Worm (Caenorhabditis elegans) whole organism, L3 larva: ENCODE measurements around the gene snb-2.
A peak's percentile ranks its signal among the peaks of the same experiment; 100 is the strongest.

Experiments used
- R02D3.7 ChIP-seq: fragments of 150-350 bp; optimal IDR thresholded peaks from 2 replicates; lab custom pipeline; 2014; ENCODE audit warnings: missing biosample characterization, missing genetic modification characterization
- ama-1 ChIP-seq: fragments of 150-350 bp; optimal IDR thresholded peaks from 2 replicates; lab custom pipeline; 2018
- ceh-16 ChIP-seq: sonication (generic microtip); optimal IDR thresholded peaks from 2 replicates; lab custom pipeline; 2017; ENCODE audit warnings: missing biosample characterization, missing genetic modification characterization
- ceh-28 ChIP-seq: fragments of 150-350 bp; optimal IDR thresholded peaks from 2 replicates; lab custom pipeline; 2014; ENCODE audit warnings: missing biosample characterization, missing genetic modification reagents, missing genetic modification characterization
- ceh-82 ChIP-seq: fragments of 150-350 bp; optimal IDR thresholded peaks from 2 replicates; lab custom pipeline; 2014; ENCODE audit warnings: missing biosample characterization, missing genetic modification characterization
- ceh-9 ChIP-seq: sonication (generic microtip); optimal IDR thresholded peaks from 2 replicates; lab custom pipeline; 2018; ENCODE audit warnings: missing biosample characterization, missing genetic modification characterization
- daf-12 ChIP-seq: fragments of 150-350 bp; optimal IDR thresholded peaks from 2 replicates; lab custom pipeline; 2014; ENCODE audit warnings: missing biosample characterization, missing genetic modification reagents, missing genetic modification characterization
- egl-27 ChIP-seq: sonication (generic microtip); optimal IDR thresholded peaks from 4 replicates; lab custom pipeline; 2017; ENCODE audit warnings: missing biosample characterization, missing genetic modification reagents, missing genetic modification characterization
- egl-5 ChIP-seq: fragments of 150-350 bp; optimal IDR thresholded peaks from 2 replicates; lab custom pipeline; 2017; ENCODE audit warnings: missing biosample characterization, missing genetic modification reagents, missing genetic modification characterization, inconsistent platforms
- elt-1 ChIP-seq: fragments of 150-350 bp; optimal IDR thresholded peaks from 2 replicates; lab custom pipeline; 2014; ENCODE audit warnings: missing biosample characterization, missing genetic modification characterization
- elt-2 ChIP-seq: sonication (generic microtip); optimal IDR thresholded peaks from 2 replicates; lab custom pipeline; 2016; ENCODE audit warnings: missing genetic modification reagents, mild to moderate bottlenecking, missing genetic modification characterization, missing compliant biosample characterization
- elt-3 ChIP-seq, 3 experiments: fragments of 150-350 bp in 1 of 3; sonication (generic microtip) in 2 of 3; optimal IDR thresholded peaks; 2 replicates in 2 of 3; 4 replicates in 1 of 3; lab custom pipeline; 2014 to 2017; ENCODE audit warnings: missing biosample characterization in 3 of 3, missing genetic modification characterization in 3 of 3
- eor-1 ChIP-seq, 2 experiments: fragments of 150-350 bp; optimal IDR thresholded peaks; 2 replicates each; lab custom pipeline; 2014 to 2018; ENCODE audit warnings: missing biosample characterization in 2 of 2, missing genetic modification characterization in 2 of 2
- fkh-10 ChIP-seq: sonication (generic microtip); optimal IDR thresholded peaks from 2 replicates; lab custom pipeline; 2017; ENCODE audit warnings: missing biosample characterization, missing genetic modification reagents, missing genetic modification characterization
- fkh-2 ChIP-seq: fragments of 150-350 bp; optimal IDR thresholded peaks from 2 replicates; lab custom pipeline; 2014; ENCODE audit warnings: missing biosample characterization, missing genetic modification reagents, missing genetic modification characterization
- fos-1 ChIP-seq: fragments of 150-350 bp; optimal IDR thresholded peaks from 2 replicates; lab custom pipeline; 2014; ENCODE audit warnings: missing biosample characterization, missing genetic modification characterization
- jun-1 ChIP-seq: fragments of 150-350 bp; optimal IDR thresholded peaks from 2 replicates; lab custom pipeline; 2014; ENCODE audit warnings: missing biosample characterization, missing genetic modification reagents, missing genetic modification characterization
- lin-15B ChIP-seq: fragments of 150-350 bp; optimal IDR thresholded peaks from 2 replicates; lab custom pipeline; 2014; ENCODE audit warnings: missing biosample characterization, missing genetic modification characterization
- lin-39 ChIP-seq: fragments of 150-350 bp; optimal IDR thresholded peaks from 2 replicates; lab custom pipeline; 2018; ENCODE audit warnings: missing biosample characterization, missing genetic modification reagents, missing genetic modification characterization
- lsy-12 ChIP-seq: sonication (generic microtip); optimal IDR thresholded peaks from 2 replicates; lab custom pipeline; 2016; ENCODE audit warnings: mild to moderate bottlenecking, missing genetic modification characterization, missing compliant biosample characterization
- nfya-1 ChIP-seq: sonication (generic microtip); optimal IDR thresholded peaks from 2 replicates; lab custom pipeline; 2017; ENCODE audit warnings: missing genetic modification characterization, mild to moderate bottlenecking, missing compliant biosample characterization, antibody characterized with exemption, moderate library complexity; ENCODE audit not compliant: insufficient read depth
- nhr-11 ChIP-seq: fragments of 150-350 bp; optimal IDR thresholded peaks from 2 replicates; lab custom pipeline; 2014; ENCODE audit warnings: missing biosample characterization, missing genetic modification characterization
- nhr-12 ChIP-seq: fragments of 150-350 bp; optimal IDR thresholded peaks from 2 replicates; lab custom pipeline; 2014; ENCODE audit warnings: missing biosample characterization, missing genetic modification characterization
- nhr-237 ChIP-seq: fragments of 150-350 bp; optimal IDR thresholded peaks from 2 replicates; lab custom pipeline; 2014; ENCODE audit warnings: missing biosample characterization, missing genetic modification characterization
- nhr-25 ChIP-seq: sonication (generic microtip); optimal IDR thresholded peaks from 2 replicates; lab custom pipeline; 2017; ENCODE audit warnings: missing biosample characterization, missing genetic modification characterization
- nhr-28 ChIP-seq: fragments of 150-350 bp; optimal IDR thresholded peaks from 2 replicates; lab custom pipeline; 2014; ENCODE audit warnings: missing biosample characterization, missing genetic modification characterization
- nhr-67 ChIP-seq: fragments of 150-350 bp; optimal IDR thresholded peaks from 2 replicates; lab custom pipeline; 2014; ENCODE audit warnings: missing biosample characterization, missing genetic modification characterization
- nhr-77 ChIP-seq: fragments of 150-350 bp; optimal IDR thresholded peaks from 2 replicates; lab custom pipeline; 2014; ENCODE audit warnings: missing biosample characterization, missing genetic modification characterization
- pha-4 ChIP-seq: fragments of 150-350 bp; optimal IDR thresholded peaks from 2 replicates; lab custom pipeline; 2014; ENCODE audit warnings: missing biosample characterization, missing genetic modification reagents, missing genetic modification characterization
- pqm-1 ChIP-seq: fragments of 150-350 bp; optimal IDR thresholded peaks from 2 replicates; lab custom pipeline; 2017; ENCODE audit warnings: missing biosample characterization, missing genetic modification characterization, inconsistent platforms
- sea-2 ChIP-seq: fragments of 150-350 bp; sonication (generic microtip); optimal IDR thresholded peaks from 4 replicates; lab custom pipeline; 2014; ENCODE audit warnings: missing biosample characterization, missing genetic modification reagents, missing genetic modification characterization
- skn-1 ChIP-seq: fragments of 150-350 bp; optimal IDR thresholded peaks from 2 replicates; lab custom pipeline; 2014; ENCODE audit warnings: missing biosample characterization, missing genetic modification characterization
- snpc-4 ChIP-seq: fragments of 150-350 bp; optimal IDR thresholded peaks from 2 replicates; lab custom pipeline; 2014; ENCODE audit warnings: missing biosample characterization, missing genetic modification characterization
- unc-39 ChIP-seq: sonication (generic microtip); optimal IDR thresholded peaks from 4 replicates; lab custom pipeline; 2017; ENCODE audit warnings: missing biosample characterization, missing genetic modification characterization
- zag-1 ChIP-seq: fragments of 150-350 bp; optimal IDR thresholded peaks from 2 replicates; lab custom pipeline; 2014; ENCODE audit warnings: missing biosample characterization, missing genetic modification characterization
- ztf-11 ChIP-seq: fragments of 150-350 bp; optimal IDR thresholded peaks from 2 replicates; lab custom pipeline; 2014; ENCODE audit warnings: missing biosample characterization, missing genetic modification characterization
- ztf-4 ChIP-seq: fragments of 150-350 bp; optimal IDR thresholded peaks from 2 replicates; lab custom pipeline; 2014; ENCODE audit warnings: missing biosample characterization, missing genetic modification characterization

The snb-2 gene

ce11 chrV:12317080-12317479 is 28.6 kb downstream of the snb-2 start, which contains the start of gene R04F11.3:
Gene R04F11.3 (minus strand): TSS chrV:12317180.
- TF ChIP-seq nhr-12 (no peak), eor-1 (tag; optimal IDR thresholded peaks at IDR 0.05; lab: Kevin White, UChicago) (no peak), ama-1 (no peak), pha-4 (tag; lab: Kevin White, UChicago) (no peak), elt-1 (tag; lab: Kevin White, UChicago) (no peak), lin-15B (tag; lab: Kevin White, UChicago) (no peak), nhr-11 (tag; lab: Kevin White, UChicago) (no peak), fkh-2 (tag; lab: Kevin White, UChicago) (no peak), ceh-16 (no peak), ceh-82 (no peak), nhr-28 (tag; lab: Kevin White, UChicago) (no peak), skn-1 (tag; lab: Kevin White, UChicago) (no peak), elt-2 (tag; lab: Kevin White, UChicago) (no peak), elt-3 (tag; optimal IDR thresholded peaks at IDR 0.05; lab: Kevin White, UChicago) (no peak), jun-1 (tag; lab: Kevin White, UChicago) (no peak), egl-27 (no peak), ztf-4 (tag; lab: Kevin White, UChicago) (no peak), egl-5 (tag; lab: Kevin White, UChicago) (no peak), lsy-12 (no peak), nhr-237 (tag; lab: Kevin White, UChicago) (no peak)

ce11 chrV:12316076-12316475 is 29.6 kb downstream of the snb-2 start:
- no peak for TF ChIP-seq fkh-2 (tag; lab: Kevin White, UChicago)
- no peak for TF ChIP-seq nhr-67 (tag; lab: Kevin White, UChicago)
- TF ChIP-seq fkh-10 (GFP tag; lab: Kevin White, UChicago), result no peak
- TF ChIP-seq zag-1 (tag; lab: Kevin White, UChicago), result no peak
- no peak for TF ChIP-seq fos-1
- no peak for TF ChIP-seq snpc-4 (tag; lab: Kevin White, UChicago)
- TF ChIP-seq ztf-11 (tag; lab: Kevin White, UChicago), result no peak
- TF ChIP-seq sea-2 (GFP tag; lab: Kevin White, UChicago), result no peak
- no peak for TF ChIP-seq unc-39 (tag; lab: Kevin White, UChicago)

DNA sequence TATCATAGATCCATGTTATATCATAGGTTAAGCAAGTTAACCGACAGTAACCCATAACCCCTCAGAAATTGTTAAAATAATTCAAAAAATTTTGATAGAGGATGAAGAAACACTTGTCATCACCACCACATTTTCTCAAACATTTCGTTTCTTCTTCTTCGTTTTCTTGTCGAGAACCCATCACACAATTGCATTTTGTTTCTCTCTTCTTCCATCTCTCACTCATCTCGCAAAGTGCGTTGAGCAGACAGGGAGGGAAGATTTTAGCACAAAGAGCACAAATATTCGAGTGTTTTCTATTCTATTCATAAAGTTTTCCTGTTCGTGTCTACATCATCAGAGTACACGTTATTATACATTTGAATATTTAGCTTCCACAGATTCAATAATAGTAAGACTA is 31.3 kb downstream of the snb-2 start:
- TF ChIP-seq fkh-10 (GFP tag; lab: Kevin White, UChicago), result peak; percentile 39
- TF ChIP-seq nfya-1 (tag; lab: Kevin White, UChicago), result peak; percentile 8
- no peak for TF ChIP-seq unc-39 (tag; lab: Kevin White, UChicago)
- no peak for TF ChIP-seq ceh-16

DNA sequence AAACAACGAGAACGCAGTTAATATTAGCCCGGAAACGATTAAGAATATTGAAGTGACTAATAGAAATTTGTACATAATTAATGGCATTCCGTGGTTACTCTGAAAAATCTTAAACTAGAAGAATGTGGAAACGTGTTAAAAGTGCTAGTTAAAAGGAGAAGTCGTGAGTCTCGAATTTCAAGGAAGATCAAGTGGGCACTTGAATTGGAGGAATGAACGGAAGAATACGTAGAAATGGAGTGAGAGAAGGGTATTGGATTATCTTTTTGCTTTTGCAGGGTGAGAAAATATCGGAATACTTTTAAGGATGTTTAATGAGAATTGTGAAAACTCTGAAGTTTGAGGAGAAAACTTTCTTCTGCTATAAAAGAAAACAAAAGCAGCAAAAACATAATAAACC is 35.5 kb downstream of the snb-2 start, which contains the start of gene hpo-30:
Gene hpo-30 (minus strand): TSS at position 101 of the 400 bp plus-strand sequence.
- no peak for TF ChIP-seq nhr-25 (tag; lab: Kevin White, UChicago)
- TF ChIP-seq nhr-77, result no peak
- TF ChIP-seq elt-2 (tag; lab: Kevin White, UChicago), result no peak
- TF ChIP-seq snpc-4 (tag; lab: Kevin White, UChicago), result no peak
- TF ChIP-seq nhr-12, result no peak
- TF ChIP-seq ama-1, result no peak
- TF ChIP-seq ztf-4 (tag; lab: Kevin White, UChicago), result no peak
- TF ChIP-seq ceh-9, result no peak
- no peak for TF ChIP-seq ceh-28 (tag; lab: Kevin White, UChicago)
- no peak for TF ChIP-seq R02D3.7 (tag; lab: Kevin White, UChicago)
- TF ChIP-seq zag-1 (tag; lab: Kevin White, UChicago), result no peak
- no peak for TF ChIP-seq daf-12 (tag; lab: Kevin White, UChicago)

- no peak for TF ChIP-seq ama-1
- no peak for TF ChIP-seq lin-39 (tag; lab: Kevin White, UChicago)
- TF ChIP-seq pqm-1 (tag; lab: Kevin White, UChicago), result no peak
Observed at ce11 chrV:12307011-12307540, 38.6 kb downstream of the snb-2 start, which contains the start of gene srg-45. Gene srg-45 (plus strand): TSS chrV:12307490.
